Fruit fly (Drosophila melanogaster) whole organism, wandering third instar larva: ENCODE data around the gene Mkrn1.

Experiments used
- Abd-B ChIP-seq: fragments of >200 bp; optimal IDR thresholded peaks from 2 replicates; lab custom pipeline; 2017; ENCODE audit warnings: missing biosample characterization, missing genetic modification characterization
- CG32264 ChIP-seq: fragments of 200-800 bp; sonication (Bioruptor generic); optimal IDR thresholded peaks from 2 replicates; lab custom pipeline; 2016; ENCODE audit warnings: missing biosample characterization, missing genetic modification characterization
- CG9705 ChIP-seq: fragments of 200-800 bp; sonication (Bioruptor generic); optimal IDR thresholded peaks from 2 replicates; lab custom pipeline; 2018; ENCODE audit warnings: missing biosample characterization, mild to moderate bottlenecking, missing genetic modification characterization
- CrebA ChIP-seq: fragments of 200-800 bp; sonication (Bioruptor generic); optimal IDR thresholded peaks from 2 replicates; lab custom pipeline; 2016; ENCODE audit warnings: missing biosample characterization, mild to moderate bottlenecking, missing genetic modification characterization, borderline replicate concordance
- Dfd ChIP-seq: fragments of >200 bp; optimal IDR thresholded peaks from 2 replicates; lab custom pipeline; 2017; ENCODE audit warnings: missing biosample characterization, missing genetic modification characterization
- Dif ChIP-seq: fragments of 200-275, 200-300 bp; sonication (Bioruptor generic); optimal IDR thresholded peaks from 2 replicates; lab custom pipeline; 2018; ENCODE audit warnings: missing biosample characterization, missing genetic modification characterization; ENCODE audit not compliant: partially characterized antibody
- GATAd ChIP-seq: sonication (Bioruptor generic); optimal IDR thresholded peaks from 2 replicates; lab custom pipeline; 2016; ENCODE audit warnings: missing biosample characterization, missing genetic modification characterization
- HLH106 ChIP-seq: fragments of 200-800 bp; optimal IDR thresholded peaks from 3 replicates; lab custom pipeline; 2019; ENCODE audit warnings: missing biosample characterization, mild to moderate bottlenecking, missing genetic modification characterization, moderate library complexity
- Hnf4 ChIP-seq: fragments of 200-800 bp; sonication (Bioruptor generic); optimal IDR thresholded peaks from 2 replicates; lab custom pipeline; 2016; ENCODE audit warnings: missing biosample characterization, mild to moderate bottlenecking, missing genetic modification characterization
- Hr78 ChIP-seq: fragments of >200 bp; optimal IDR thresholded peaks from 2 replicates; lab custom pipeline; 2017; ENCODE audit warnings: missing biosample characterization, missing genetic modification characterization
- Hr83 ChIP-seq: fragments of 200-300 bp; sonication (Bioruptor generic); optimal IDR thresholded peaks from 2 replicates; lab custom pipeline; 2016; ENCODE audit warnings: missing biosample characterization, mild to moderate bottlenecking, missing genetic modification characterization, moderate library complexity; ENCODE audit not compliant: poor library complexity, severe bottlenecking
- Jra ChIP-seq: sonication (Bioruptor generic); optimal IDR thresholded peaks from 2 replicates; lab custom pipeline; 2016; ENCODE audit warnings: missing biosample characterization, missing genetic modification characterization
- Mio ChIP-seq: sonication (Bioruptor generic); optimal IDR thresholded peaks from 2 replicates; lab custom pipeline; 2016; ENCODE audit warnings: missing biosample characterization, missing genetic modification characterization
- Myc ChIP-seq: fragments of >200 bp; optimal IDR thresholded peaks from 2 replicates; lab custom pipeline; 2017
- N ChIP-seq: fragments of >200 bp; optimal IDR thresholded peaks from 2 replicates; lab custom pipeline; 2018; ENCODE audit warnings: missing biosample characterization, missing external identifiers, missing genetic modification characterization
- OdsH ChIP-seq: fragments of 200-800 bp; sonication (Bioruptor generic); optimal IDR thresholded peaks from 2 replicates; lab custom pipeline; 2016; ENCODE audit warnings: missing biosample characterization, mild to moderate bottlenecking, missing genetic modification characterization
- Rel ChIP-seq, 2 experiments: fragments of 200-800 bp; sonication (Bioruptor generic) in 1 of 2; optimal IDR thresholded peaks; 2 replicates in 1 of 2; 3 replicates in 1 of 2; lab custom pipeline; 2016 to 2019; ENCODE audit warnings: mild to moderate bottlenecking in 2 of 2, missing biosample characterization in 2 of 2, missing genetic modification characterization in 2 of 2, moderate library complexity in 1 of 2
- Sp1 ChIP-seq: fragments of 200-800 bp; sonication (Bioruptor generic); optimal IDR thresholded peaks from 3 replicates; lab custom pipeline; 2019; ENCODE audit warnings: missing biosample characterization, mild to moderate bottlenecking, missing genetic modification characterization, moderate library complexity
- Vsx2 ChIP-seq: fragments of 200-300, 225-300 bp; sonication (Bioruptor generic); optimal IDR thresholded peaks from 2 replicates; lab custom pipeline; 2018; ENCODE audit warnings: missing biosample characterization, missing genetic modification characterization; ENCODE audit not compliant: partially characterized antibody
- br ChIP-seq: fragments of 200-800 bp; sonication (Bioruptor generic); optimal IDR thresholded peaks from 2 replicates; lab custom pipeline; 2016; ENCODE audit warnings: missing biosample characterization, missing genetic modification characterization
- brk ChIP-seq: fragments of 200-800 bp; sonication (Bioruptor generic); optimal IDR thresholded peaks from 2 replicates; lab custom pipeline; 2016; ENCODE audit warnings: missing biosample characterization, mild to moderate bottlenecking, missing genetic modification characterization
- dl ChIP-seq, 2 experiments: fragments of 175-275, 200-275 bp in 1 of 2; fragments of 200-275 bp in 1 of 2; sonication (Bioruptor generic); optimal IDR thresholded peaks; lab custom pipeline; 2018; ENCODE audit warnings: mild to moderate bottlenecking in 2 of 2, missing biosample characterization in 2 of 2, missing genetic modification characterization in 2 of 2, moderate library complexity in 2 of 2; ENCODE audit not compliant: partially characterized antibody in 2 of 2, insufficient read depth in 1 of 2
- dmrt93B ChIP-seq: fragments of 200-800 bp; sonication (Bioruptor generic); optimal IDR thresholded peaks from 2 replicates; lab custom pipeline; 2018; ENCODE audit warnings: missing biosample characterization, mild to moderate bottlenecking, missing genetic modification characterization
- dsf ChIP-seq: sonication (Bioruptor generic); optimal IDR thresholded peaks from 2 replicates; lab custom pipeline; 2016; ENCODE audit warnings: missing biosample characterization, missing genetic modification characterization, borderline replicate concordance
- ey ChIP-seq: fragments of 200-800 bp; sonication (Bioruptor generic); optimal IDR thresholded peaks from 2 replicates; lab custom pipeline; 2016; ENCODE audit warnings: missing biosample characterization, missing genetic modification characterization
- foxo ChIP-seq, 2 experiments: fragments of 200-800 bp; sonication (Bioruptor generic); optimal IDR thresholded peaks; 2 replicates in 1 of 2; 3 replicates in 1 of 2; lab custom pipeline; 2016 to 2017; ENCODE audit warnings: missing biosample characterization in 2 of 2, missing genetic modification characterization in 2 of 2
- fru ChIP-seq: fragments of 200-800 bp; sonication (Bioruptor generic); optimal IDR thresholded peaks from 3 replicates; lab custom pipeline; 2016; ENCODE audit warnings: missing biosample characterization, mild to moderate bottlenecking, missing genetic modification characterization
- h ChIP-seq: fragments of 200-800 bp; sonication (Bioruptor generic); optimal IDR thresholded peaks from 3 replicates; lab custom pipeline; 2016; ENCODE audit warnings: missing biosample characterization, mild to moderate bottlenecking, missing genetic modification characterization
- jim ChIP-seq: fragments of 175-275, 200-325 bp; sonication (Bioruptor generic); optimal IDR thresholded peaks from 2 replicates; lab custom pipeline; 2016; ENCODE audit warnings: missing biosample characterization, mild to moderate bottlenecking, missing genetic modification characterization
- lola ChIP-seq: fragments of >200 bp; optimal IDR thresholded peaks from 2 replicates; lab custom pipeline; 2017; ENCODE audit warnings: missing biosample characterization, missing genetic modification characterization
- pan ChIP-seq: fragments of >200 bp; optimal IDR thresholded peaks from 2 replicates; lab custom pipeline; 2017
- psq ChIP-seq: fragments of 200-800 bp; sonication (Bioruptor generic); optimal IDR thresholded peaks from 3 replicates; lab custom pipeline; 2017; ENCODE audit warnings: missing biosample characterization, mild to moderate bottlenecking, missing genetic modification characterization, moderate library complexity
- rgr ChIP-seq: fragments of 200-800 bp; sonication (Bioruptor generic); optimal IDR thresholded peaks from 3 replicates; lab custom pipeline; 2016; ENCODE audit warnings: missing biosample characterization, mild to moderate bottlenecking, missing genetic modification characterization
- sage ChIP-seq: fragments of 200-800 bp; sonication (Bioruptor generic); optimal IDR thresholded peaks from 2 replicates; lab custom pipeline; 2016; ENCODE audit warnings: missing biosample characterization, mild to moderate bottlenecking, missing genetic modification characterization
- sv ChIP-seq: fragments of 200-800 bp; sonication (Bioruptor generic); optimal IDR thresholded peaks from 3 replicates; lab custom pipeline; 2016; ENCODE audit warnings: missing biosample characterization, missing genetic modification characterization
- tai ChIP-seq: sonication (Bioruptor generic); optimal IDR thresholded peaks from 2 replicates; lab custom pipeline; 2016; ENCODE audit warnings: missing biosample characterization, missing genetic modification characterization
- usp ChIP-seq: fragments of >200 bp; optimal IDR thresholded peaks from 2 replicates; lab custom pipeline; 2017; ENCODE audit warnings: missing biosample characterization, missing genetic modification characterization
- woc ChIP-seq: sonication (Bioruptor generic); optimal IDR thresholded peaks from 2 replicates; lab custom pipeline; 2016; ENCODE audit warnings: missing biosample characterization, mild to moderate bottlenecking, missing genetic modification characterization

Mkrn1 gene

DNA sequence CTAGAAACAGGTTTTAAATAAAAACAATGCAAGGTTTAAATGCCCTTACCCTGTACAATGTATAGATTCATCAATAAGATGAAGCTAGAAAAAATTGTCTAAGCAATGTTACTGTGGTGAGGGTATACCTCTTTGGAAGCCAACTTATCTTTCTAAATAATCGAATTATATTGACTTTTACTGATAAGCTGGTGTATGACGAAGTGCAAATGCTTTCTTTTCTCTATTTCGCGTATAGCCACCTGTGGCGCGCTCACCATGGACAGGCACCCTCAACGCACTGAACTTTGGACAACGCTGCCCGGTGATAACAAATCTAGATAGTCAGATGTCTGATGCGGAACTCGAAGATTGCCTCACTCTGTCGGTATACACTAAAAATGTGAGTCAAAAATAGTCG is 31.6 kb downstream of the Mkrn1 start:
- TF ChIP-seq foxo (GFP tag; optimal IDR thresholded peaks at IDR 0.05; lab: Kevin White, UChicago) (peak in 1 of 2 experiments; percentile 34), Hr78 (GFP tag; lab: Kevin White, UChicago) (no peak), CrebA (GFP tag; lab: Kevin White, UChicago) (no peak), lola (GFP tag; lab: Kevin White, UChicago) (no peak), tai (GFP tag; lab: Kevin White, UChicago) (no peak), psq (GFP tag; lab: Kevin White, UChicago) (no peak), Dif (GFP tag; lab: Kevin White, UChicago) (no peak), woc (GFP tag; lab: Kevin White, UChicago) (peak; percentile 0), HLH106 (tag; lab: Kevin White, UChicago) (no peak), N (no peak), Sp1 (GFP tag; lab: Kevin White, UChicago) (no peak), Rel (GFP tag; optimal IDR thresholded peaks at IDR 0.05; lab: Kevin White, UChicago) (no peak), Rel (tag; optimal IDR thresholded peaks at IDR 0.05; lab: Kevin White, UChicago) (no peak), Hr83 (GFP tag; lab: Kevin White, UChicago) (no peak), br (GFP tag; lab: Kevin White, UChicago) (no peak), dmrt93B (GFP tag; lab: Kevin White, UChicago) (no peak), CG9705 (GFP tag; lab: Kevin White, UChicago) (no peak), jim (GFP tag; lab: Kevin White, UChicago) (no peak), fru (GFP tag; lab: Kevin White, UChicago) (peak; percentile 54), Jra (GFP tag; lab: Kevin White, UChicago) (no peak), GATAd (GFP tag; lab: Kevin White, UChicago) (no peak), rgr (GFP tag; lab: Kevin White, UChicago) (peak; percentile 30), pan (lab: Kevin White, UChicago) (no peak), sv (GFP tag; lab: Kevin White, UChicago) (no peak), brk (GFP tag; lab: Kevin White, UChicago) (no peak), Mio (GFP tag; lab: Kevin White, UChicago) (no peak), dsf (GFP tag; lab: Kevin White, UChicago) (no peak), OdsH (GFP tag; lab: Kevin White, UChicago) (peak; percentile 8), Hnf4 (GFP tag; lab: Kevin White, UChicago) (peak; percentile 55), sage (GFP tag; lab: Kevin White, UChicago) (no peak), usp (GFP tag; lab: Kevin White, UChicago) (no peak), ey (GFP tag; lab: Kevin White, UChicago) (no peak), CG32264 (no peak), dl (GFP tag; optimal IDR thresholded peaks at IDR 0.05; lab: Kevin White, UChicago; ENCODE audit: insufficient read depth in 1 of 2, partially characterized antibody in 2 of 2) (no peak), Vsx2 (GFP tag; lab: Kevin White, UChicago) (no peak), h (peak; percentile 30), Abd-B (no peak), Myc (no peak), Dfd (no peak)

DNA sequence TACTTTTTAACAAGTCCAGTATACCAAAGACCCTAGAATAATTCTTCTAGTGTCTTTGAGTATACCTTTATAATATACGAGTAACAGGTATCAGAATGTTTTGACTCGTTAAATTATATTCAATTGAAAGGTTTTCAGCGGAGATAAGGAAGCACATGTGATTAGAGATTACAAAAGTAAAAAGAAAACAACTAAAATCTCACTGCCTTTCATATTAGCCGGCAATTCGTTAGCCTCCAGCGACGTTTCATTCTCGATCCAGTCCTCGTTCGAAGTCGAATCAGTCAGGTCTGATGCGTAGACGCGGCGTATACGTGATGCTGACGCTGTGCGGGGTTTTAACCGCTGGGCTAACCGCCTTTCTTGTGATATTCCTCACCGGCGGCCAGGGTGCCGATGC is 32.3 kb downstream of the Mkrn1 start, which contains the start of gene Est-Q:
Est-Q (plus strand) TSS at position 250 of the 400 bp plus-strand sequence.
- TF ChIP-seq Dif (GFP tag; lab: Kevin White, UChicago) (no peak), HLH106 (tag; lab: Kevin White, UChicago) (no peak), Abd-B (no peak), foxo (GFP tag; optimal IDR thresholded peaks at IDR 0.05; lab: Kevin White, UChicago) (no peak)
